Fruit fly (Drosophila melanogaster) whole organism, embryonic: ENCODE measurements around the gene tws.

ENCODE experiments used
- ATbp ChIP-seq: fragments of 200-800 bp; sonication (Bioruptor generic); optimal IDR thresholded peaks from 2 replicates; lab custom pipeline; 2017; ENCODE audit warnings: missing biosample characterization, mild to moderate bottlenecking, missing genetic modification characterization, missing genetic modification reagents
- Asciz ChIP-seq: fragments of 200-800 bp; sonication (Bioruptor generic); optimal IDR thresholded peaks from 2 replicates; lab custom pipeline; 2017; ENCODE audit warnings: missing biosample characterization, mild to moderate bottlenecking, missing genetic modification characterization, missing genetic modification reagents
- Awh ChIP-seq: fragments of 200-800 bp; sonication (Bioruptor generic); IDR thresholded peaks from 2 replicates; pipeline ENCODE4, ENCODE4 v1.3.6; 2022; ENCODE audit warnings: missing biosample characterization, missing genetic modification characterization
- Bdp1 ChIP-seq: fragments of 200-800 bp; sonication (Bioruptor generic); optimal IDR thresholded peaks from 3 replicates; lab custom pipeline; 2016; ENCODE audit warnings: missing biosample characterization, missing genetic modification characterization
- Blimp-1 ChIP-seq: fragments of 200-800 bp; sonication (Bioruptor generic); optimal IDR thresholded peaks from 3 replicates; lab custom pipeline; 2018; ENCODE audit warnings: missing biosample characterization, missing genetic modification characterization, mild to moderate bottlenecking, moderate library complexity, missing genetic modification reagents
- CG10209 ChIP-seq: fragments of 200-800 bp; sonication (Bioruptor generic); optimal IDR thresholded peaks from 3 replicates; lab custom pipeline; 2017; ENCODE audit warnings: missing biosample characterization, mild to moderate bottlenecking, missing genetic modification characterization, missing genetic modification reagents
- CG10543 ChIP-seq: fragments of 200-800 bp; sonication (Bioruptor generic); optimal IDR thresholded peaks from 3 replicates; lab custom pipeline; 2017; ENCODE audit warnings: missing biosample characterization, mild to moderate bottlenecking, missing genetic modification characterization, moderate library complexity
- CG11085 ChIP-seq: fragments of 200-800 bp; sonication (Bioruptor generic); IDR thresholded peaks from 2 replicates; pipeline ENCODE4 v1.3.6; 2022; ENCODE audit warnings: missing biosample characterization, missing genetic modification characterization
- CG12071 ChIP-seq: fragments of 200-800 bp; sonication (Bioruptor generic); optimal IDR thresholded peaks from 3 replicates; lab custom pipeline; 2018; ENCODE audit warnings: missing biosample characterization, mild to moderate bottlenecking, missing genetic modification characterization
- CG13296 ChIP-seq: fragments of 200-800 bp; sonication (Bioruptor generic); optimal IDR thresholded peaks from 3 replicates; lab custom pipeline; 2018; ENCODE audit warnings: missing biosample characterization, mild to moderate bottlenecking, missing genetic modification characterization
- CG13424 ChIP-seq: fragments of 200-800 bp; sonication (Bioruptor generic); optimal IDR thresholded peaks from 2 replicates; lab custom pipeline; 2019; ENCODE audit warnings: missing biosample characterization, mild to moderate bottlenecking, missing genetic modification characterization, moderate library complexity
- CG14014 ChIP-seq: fragments of 200-800 bp; sonication (Bioruptor generic); IDR thresholded peaks from 2 replicates; pipeline ENCODE4 v1.3.6; 2022; ENCODE audit warnings: missing biosample characterization, missing genetic modification characterization
- CG15011 ChIP-seq: fragments of 200-800 bp; sonication (Bioruptor generic); optimal IDR thresholded peaks from 3 replicates; lab custom pipeline; 2018; ENCODE audit warnings: missing biosample characterization, mild to moderate bottlenecking, missing genetic modification characterization
- CG15269 ChIP-seq: fragments of 200-800 bp; sonication (Bioruptor generic); optimal IDR thresholded peaks from 2 replicates; lab custom pipeline; 2018; ENCODE audit warnings: missing biosample characterization, mild to moderate bottlenecking, missing genetic modification characterization, moderate library complexity
- CG15601 ChIP-seq: fragments of 200-800 bp; sonication (Bioruptor generic); optimal IDR thresholded peaks from 3 replicates; lab custom pipeline; 2019; ENCODE audit warnings: missing biosample characterization, mild to moderate bottlenecking, missing genetic modification characterization, moderate library complexity
- CG18599 ChIP-seq: fragments of 200-800 bp; sonication (Bioruptor generic); optimal IDR thresholded peaks from 3 replicates; lab custom pipeline; 2017; ENCODE audit warnings: missing biosample characterization, missing genetic modification characterization, mild to moderate bottlenecking, moderate library complexity, missing genetic modification reagents
- CG6765 ChIP-seq: fragments of 200-800 bp; sonication (Bioruptor generic); optimal IDR thresholded peaks from 3 replicates; lab custom pipeline; 2017; ENCODE audit warnings: missing biosample characterization, mild to moderate bottlenecking, missing genetic modification characterization
- CG6854 ChIP-seq: fragments of 200-800 bp; sonication (Bioruptor generic); optimal IDR thresholded peaks from 3 replicates; lab custom pipeline; 2017; ENCODE audit warnings: missing biosample characterization, mild to moderate bottlenecking, missing genetic modification characterization
- CG8290 ChIP-seq, 3 experiments: fragments of 200-800 bp; sonication (Bioruptor generic); optimal IDR thresholded peaks; 2 replicates each; lab custom pipeline; 2016 to 2019; ENCODE audit warnings: missing biosample characterization in 3 of 3, missing genetic modification characterization in 3 of 3, mild to moderate bottlenecking in 2 of 3, moderate library complexity in 1 of 3
- CG8765 ChIP-seq: fragments of 200-800 bp; sonication (Bioruptor generic); IDR thresholded peaks from 2 replicates; pipeline ENCODE4 v1.3.6; 2022; ENCODE audit warnings: missing biosample characterization, missing genetic modification characterization
- CG9727 ChIP-seq: fragments of 200-800 bp; sonication (Bioruptor generic); optimal IDR thresholded peaks from 3 replicates; lab custom pipeline; 2017; ENCODE audit warnings: missing biosample characterization, mild to moderate bottlenecking, missing genetic modification characterization
- CG9932 ChIP-seq: fragments of 200-800 bp; sonication (Bioruptor generic); IDR thresholded peaks from 2 replicates; pipeline ENCODE4 v1.3.6; 2022; ENCODE audit warnings: missing biosample characterization, missing genetic modification characterization
- Fer3 ChIP-seq: fragments of 200-800 bp; sonication (Bioruptor generic); optimal IDR thresholded peaks from 2 replicates; lab custom pipeline; 2018; ENCODE audit warnings: missing biosample characterization, mild to moderate bottlenecking, missing genetic modification characterization, moderate library complexity
- HHEX ChIP-seq: fragments of 200-800 bp; sonication (Bioruptor generic); optimal IDR thresholded peaks from 3 replicates; lab custom pipeline; 2017; ENCODE audit warnings: missing biosample characterization, mild to moderate bottlenecking, missing genetic modification characterization, missing genetic modification reagents
- chinmo ChIP-seq: fragments of 200-800 bp; sonication (Bioruptor generic); IDR thresholded peaks from 4 replicates; pipeline ENCODE4 v1.3.6; 2022; ENCODE audit warnings: missing biosample characterization, missing genetic modification characterization; ENCODE audit not compliant: partially characterized antibody
- da ChIP-seq: fragments of 200-800 bp; sonication (Bioruptor generic); optimal IDR thresholded peaks from 2 replicates; lab custom pipeline; 2016; ENCODE audit warnings: missing biosample characterization, missing genetic modification characterization
- dati ChIP-seq: fragments of 200-800 bp; sonication (Bioruptor generic); IDR thresholded peaks from 2 replicates; pipeline ENCODE4 v1.3.6; 2022; ENCODE audit warnings: missing biosample characterization, missing genetic modification characterization
- dimm ChIP-seq: fragments of 200-800 bp; sonication (Bioruptor generic); IDR thresholded peaks from 2 replicates; pipeline ENCODE4 v1.3.6; 2022; ENCODE audit warnings: missing biosample characterization, missing genetic modification characterization
- dmrt99B ChIP-seq: fragments of 200-800 bp; sonication (Bioruptor generic); optimal IDR thresholded peaks from 2 replicates; lab custom pipeline; 2018; ENCODE audit warnings: missing biosample characterization, mild to moderate bottlenecking, missing genetic modification characterization, moderate library complexity
- ewg ChIP-seq: fragments of 200-800 bp; sonication (Bioruptor generic); optimal IDR thresholded peaks from 3 replicates; lab custom pipeline; 2017; ENCODE audit warnings: mild to moderate bottlenecking, missing biosample characterization, missing genetic modification reagents, missing genetic modification characterization
- exex ChIP-seq: fragments of 200-800 bp; sonication (Bioruptor generic); optimal IDR thresholded peaks from 4 replicates; lab custom pipeline; 2018; ENCODE audit warnings: missing biosample characterization, mild to moderate bottlenecking, missing genetic modification characterization, moderate library complexity
- ftz-f1 ChIP-seq: fragments of 200-800 bp; sonication (Bioruptor generic); optimal IDR thresholded peaks from 2 replicates; lab custom pipeline; 2016; ENCODE audit warnings: missing biosample characterization, missing genetic modification characterization
- gce ChIP-seq: fragments of 200-800 bp; sonication (Bioruptor generic); IDR thresholded peaks from 3 replicates; pipeline ENCODE4 v1.3.6; 2022; ENCODE audit warnings: missing biosample characterization, missing genetic modification characterization
- hb ChIP-seq: fragments of 200-800 bp; sonication (Bioruptor generic); IDR thresholded peaks from 3 replicates; pipeline ENCODE4 v1.3.6; 2022; ENCODE audit warnings: missing biosample characterization, missing genetic modification characterization; ENCODE audit not compliant: partially characterized antibody
- ken ChIP-seq: fragments of 200-800 bp; sonication (Bioruptor generic); IDR thresholded peaks from 3 replicates; pipeline ENCODE4 v1.3.6; 2022; ENCODE audit warnings: missing biosample characterization, missing genetic modification characterization
- kni ChIP-seq: fragments of 200-800 bp; sonication (Bioruptor generic); optimal IDR thresholded peaks from 3 replicates; lab custom pipeline; 2017; ENCODE audit warnings: mild to moderate bottlenecking, missing biosample characterization, missing genetic modification reagents, missing genetic modification characterization
- lab ChIP-seq: fragments of 200-800 bp; sonication (Bioruptor generic); optimal IDR thresholded peaks from 3 replicates; lab custom pipeline; 2017; ENCODE audit warnings: missing biosample characterization, missing genetic modification characterization, mild to moderate bottlenecking, moderate library complexity, missing genetic modification reagents
- mirr ChIP-seq: fragments of 200-800 bp; sonication (Bioruptor generic); optimal IDR thresholded peaks from 3 replicates; lab custom pipeline; 2018; ENCODE audit warnings: missing biosample characterization, mild to moderate bottlenecking, missing genetic modification characterization
- odd ChIP-seq: fragments of 200-800 bp; sonication (Bioruptor generic); optimal IDR thresholded peaks from 2 replicates; lab custom pipeline; 2017; ENCODE audit warnings: missing biosample characterization, mild to moderate bottlenecking, missing genetic modification characterization
- pros ChIP-seq: fragments of 200-800 bp; sonication (Bioruptor generic); optimal IDR thresholded peaks from 3 replicates; lab custom pipeline; 2019; ENCODE audit warnings: missing biosample characterization, mild to moderate bottlenecking, missing genetic modification characterization, moderate library complexity
- ranshi ChIP-seq: fragments of 200-800 bp; sonication (Bioruptor generic); IDR thresholded peaks from 2 replicates; pipeline ENCODE4 v1.3.6; 2022; ENCODE audit warnings: missing biosample characterization, missing genetic modification characterization
- sd ChIP-seq: fragments of 200-800 bp; sonication (Bioruptor generic); optimal IDR thresholded peaks from 3 replicates; lab custom pipeline; 2018; ENCODE audit warnings: missing biosample characterization, mild to moderate bottlenecking, missing genetic modification characterization, moderate library complexity
- seq ChIP-seq: fragments of 200-800 bp; sonication (Bioruptor generic); IDR thresholded peaks from 2 replicates; pipeline ENCODE4 v1.3.6; 2022; ENCODE audit warnings: missing biosample characterization, missing genetic modification characterization
- sob ChIP-seq: fragments of 200-800 bp; sonication (Bioruptor generic); IDR thresholded peaks from 2 replicates; pipeline ENCODE4 v1.3.6; 2022; ENCODE audit warnings: missing biosample characterization, missing genetic modification characterization
- tap ChIP-seq: fragments of 200-800 bp; optimal IDR thresholded peaks from 3 replicates; lab custom pipeline; 2019; ENCODE audit warnings: missing biosample characterization, mild to moderate bottlenecking, missing genetic modification characterization, moderate library complexity
- unpg ChIP-seq: fragments of 200-800 bp; sonication (Bioruptor generic); optimal IDR thresholded peaks from 3 replicates; lab custom pipeline; 2018; ENCODE audit warnings: missing biosample characterization, mild to moderate bottlenecking, missing genetic modification characterization, moderate library complexity
- vnd ChIP-seq: fragments of 200-800 bp; sonication (Bioruptor generic); IDR thresholded peaks from 3 replicates; pipeline ENCODE4 v1.3.6; 2022; ENCODE audit warnings: missing biosample characterization, missing genetic modification characterization; ENCODE audit not compliant: partially characterized antibody
- wek ChIP-seq: fragments of 200-800 bp; sonication (Bioruptor generic); optimal IDR thresholded peaks from 3 replicates; lab custom pipeline; 2018; ENCODE audit warnings: missing biosample characterization, mild to moderate bottlenecking, missing genetic modification characterization, moderate library complexity
- yki ChIP-seq: fragments of >200 bp; optimal IDR thresholded peaks from 3 replicates; lab custom pipeline; 2018

Gene tws

dm6 chr3R:10185986-10186385 lies 46.4 kb upstream of the tws start (continued):
- no peak for TF ChIP-seq CG9727 (GFP tag; lab: Kevin White, UChicago)
- TF ChIP-seq dati (GFP tag; lab: Robert Waterston, UW), result no peak
- TF ChIP-seq CG15601 (tag; lab: Kevin White, UChicago), result no peak
- TF ChIP-seq CG14014 (GFP tag; lab: Robert Waterston, UW), result peak; percentile 30; the same call in 1 of the 2 replicates
- TF ChIP-seq dmrt99B (tag; lab: Kevin White, UChicago), result peak; percentile 42
- peak; percentile 54 for TF ChIP-seq Awh (GFP tag; lab: Robert Waterston, UW)
- TF ChIP-seq tap (tag; lab: Kevin White, UChicago), result peak; percentile 24
- peak; percentile 38 for TF ChIP-seq CG9932 (GFP tag; lab: Robert Waterston, UW)
- TF ChIP-seq CG12071 (GFP tag; lab: Kevin White, UChicago), result peak; percentile 58
- TF ChIP-seq CG11085 (GFP tag; lab: Robert Waterston, UW), result no peak
- TF ChIP-seq ftz-f1 (GFP tag; lab: Kevin White, UChicago), result peak; percentile 5
- no peak for TF ChIP-seq ewg (GFP tag; lab: Kevin White, UChicago)
- TF ChIP-seq dimm, result no peak
- TF ChIP-seq CG8290 (GFP tag; optimal IDR thresholded peaks at IDR 0.05; lab: Kevin White, UChicago), result no peak
- TF ChIP-seq CG8290 (tag; optimal IDR thresholded peaks at IDR 0.05; lab: Kevin White, UChicago), result peak in 1 of 2 experiments; percentile 61
- peak; percentile 63 for TF ChIP-seq ATbp
- TF ChIP-seq CG18599, result peak; percentile 16
- TF ChIP-seq HHEX (GFP tag; lab: Kevin White, UChicago), result peak; percentile 21
- peak; percentile 50 for TF ChIP-seq sd (tag; lab: Kevin White, UChicago)
- TF ChIP-seq CG6854, result peak; percentile 2
- TF ChIP-seq kni, result peak; percentile 6
- peak; percentile 35 for TF ChIP-seq CG15269 (tag; lab: Kevin White, UChicago)
- TF ChIP-seq Blimp-1 (GFP tag; lab: Kevin White, UChicago), result peak; percentile 25
- no peak for TF ChIP-seq hb
- TF ChIP-seq da, result no peak
- peak; percentile 4 for TF ChIP-seq CG6765 (GFP tag; lab: Kevin White, UChicago)
- peak; percentile 36 for TF ChIP-seq odd
- peak; percentile 52; the same call in 1 of the 4 replicates for TF ChIP-seq chinmo
- peak; percentile 39 for TF ChIP-seq CG13424 (tag; lab: Kevin White, UChicago)
- TF ChIP-seq CG15011 (GFP tag; lab: Kevin White, UChicago), result peak; percentile 37
- TF ChIP-seq ken, result no peak
- TF ChIP-seq CG8765 (GFP tag; lab: Robert Waterston, UW), result no peak
- TF ChIP-seq Bdp1 (GFP tag; lab: Kevin White, UChicago), result no peak
- 0 out of 2 replicates have a peak, but pooled peaks have one; percentile 11 for TF ChIP-seq ranshi
- TF ChIP-seq Asciz (GFP tag; lab: Kevin White, UChicago), result peak; percentile 55
- TF ChIP-seq gce (GFP tag; lab: Robert Waterston, UW), result 0 out of 3 replicates have a peak, but pooled peaks have one; percentile 50
- peak; percentile 73 for TF ChIP-seq CG13296 (GFP tag; lab: Kevin White, UChicago)
- TF ChIP-seq Fer3 (tag; lab: Kevin White, UChicago), result peak; percentile 23
- TF ChIP-seq wek, result peak; percentile 55
- TF ChIP-seq pros (GFP tag; lab: Kevin White, UChicago), result no peak
- TF ChIP-seq vnd, result no peak
- peak; percentile 50 for TF ChIP-seq CG10209
- peak; percentile 52 for TF ChIP-seq lab (GFP tag; lab: Kevin White, UChicago)
- TF ChIP-seq mirr, result peak; percentile 78
- peak; percentile 10 for TF ChIP-seq unpg
- peak; percentile 61 for TF ChIP-seq CG10543 (GFP tag; lab: Kevin White, UChicago)
- peak; percentile 14; the same call in 1 of the 2 replicates for TF ChIP-seq sob (GFP tag; lab: Robert Waterston, UW)
- TF ChIP-seq exex (tag; lab: Kevin White, UChicago), result peak; percentile 13
- no peak for TF ChIP-seq yki (lab: Kevin White, UChicago)
- peak; percentile 34; the same call in 1 of the 2 replicates for TF ChIP-seq seq (GFP tag; lab: Robert Waterston, UW)
